Fruit fly (Drosophila melanogaster) whole organism, wandering third instar larva: ENCODE results near the gene CG43083.

Experiments
- Abd-B ChIP-seq: fragments of >200 bp; optimal IDR thresholded peaks from 2 replicates; lab custom pipeline; 2017; ENCODE audit warnings: missing biosample characterization, missing genetic modification characterization
- CrebA ChIP-seq: fragments of 200-800 bp; sonication (Bioruptor generic); optimal IDR thresholded peaks from 2 replicates; lab custom pipeline; 2016; ENCODE audit warnings: missing biosample characterization, mild to moderate bottlenecking, missing genetic modification characterization, borderline replicate concordance
- Dfd ChIP-seq: fragments of >200 bp; optimal IDR thresholded peaks from 2 replicates; lab custom pipeline; 2017; ENCODE audit warnings: missing biosample characterization, missing genetic modification characterization
- GATAd ChIP-seq: sonication (Bioruptor generic); optimal IDR thresholded peaks from 2 replicates; lab custom pipeline; 2016; ENCODE audit warnings: missing biosample characterization, missing genetic modification characterization
- Hr78 ChIP-seq: fragments of >200 bp; optimal IDR thresholded peaks from 2 replicates; lab custom pipeline; 2017; ENCODE audit warnings: missing biosample characterization, missing genetic modification characterization
- Hr83 ChIP-seq: fragments of 200-300 bp; sonication (Bioruptor generic); optimal IDR thresholded peaks from 2 replicates; lab custom pipeline; 2016; ENCODE audit warnings: missing biosample characterization, mild to moderate bottlenecking, missing genetic modification characterization, moderate library complexity; ENCODE audit not compliant: poor library complexity, severe bottlenecking
- Jra ChIP-seq: sonication (Bioruptor generic); optimal IDR thresholded peaks from 2 replicates; lab custom pipeline; 2016; ENCODE audit warnings: missing biosample characterization, missing genetic modification characterization
- Mio ChIP-seq: sonication (Bioruptor generic); optimal IDR thresholded peaks from 2 replicates; lab custom pipeline; 2016; ENCODE audit warnings: missing biosample characterization, missing genetic modification characterization
- OdsH ChIP-seq: fragments of 200-800 bp; sonication (Bioruptor generic); optimal IDR thresholded peaks from 2 replicates; lab custom pipeline; 2016; ENCODE audit warnings: missing biosample characterization, mild to moderate bottlenecking, missing genetic modification characterization
- Rel ChIP-seq, 2 experiments: fragments of 200-800 bp; sonication (Bioruptor generic) in 1 of 2; optimal IDR thresholded peaks; 2 replicates in 1 of 2; 3 replicates in 1 of 2; lab custom pipeline; 2016 to 2019; ENCODE audit warnings: mild to moderate bottlenecking in 2 of 2, missing biosample characterization in 2 of 2, missing genetic modification characterization in 2 of 2, moderate library complexity in 1 of 2
- Sp1 ChIP-seq: fragments of 200-800 bp; sonication (Bioruptor generic); optimal IDR thresholded peaks from 3 replicates; lab custom pipeline; 2019; ENCODE audit warnings: missing biosample characterization, mild to moderate bottlenecking, missing genetic modification characterization, moderate library complexity
- Vsx2 ChIP-seq: fragments of 200-300, 225-300 bp; sonication (Bioruptor generic); optimal IDR thresholded peaks from 2 replicates; lab custom pipeline; 2018; ENCODE audit warnings: missing biosample characterization, missing genetic modification characterization; ENCODE audit not compliant: partially characterized antibody
- br ChIP-seq: fragments of 200-800 bp; sonication (Bioruptor generic); optimal IDR thresholded peaks from 2 replicates; lab custom pipeline; 2016; ENCODE audit warnings: missing biosample characterization, missing genetic modification characterization
- brk ChIP-seq: fragments of 200-800 bp; sonication (Bioruptor generic); optimal IDR thresholded peaks from 2 replicates; lab custom pipeline; 2016; ENCODE audit warnings: missing biosample characterization, mild to moderate bottlenecking, missing genetic modification characterization
- foxo ChIP-seq, 2 experiments: fragments of 200-800 bp; sonication (Bioruptor generic); optimal IDR thresholded peaks; 2 replicates in 1 of 2; 3 replicates in 1 of 2; lab custom pipeline; 2016 to 2017; ENCODE audit warnings: missing biosample characterization in 2 of 2, missing genetic modification characterization in 2 of 2
- fru ChIP-seq: fragments of 200-800 bp; sonication (Bioruptor generic); optimal IDR thresholded peaks from 3 replicates; lab custom pipeline; 2016; ENCODE audit warnings: missing biosample characterization, mild to moderate bottlenecking, missing genetic modification characterization
- h ChIP-seq: fragments of 200-800 bp; sonication (Bioruptor generic); optimal IDR thresholded peaks from 3 replicates; lab custom pipeline; 2016; ENCODE audit warnings: missing biosample characterization, mild to moderate bottlenecking, missing genetic modification characterization
- jim ChIP-seq: fragments of 175-275, 200-325 bp; sonication (Bioruptor generic); optimal IDR thresholded peaks from 2 replicates; lab custom pipeline; 2016; ENCODE audit warnings: missing biosample characterization, mild to moderate bottlenecking, missing genetic modification characterization
- lola ChIP-seq: fragments of >200 bp; optimal IDR thresholded peaks from 2 replicates; lab custom pipeline; 2017; ENCODE audit warnings: missing biosample characterization, missing genetic modification characterization
- pan ChIP-seq: fragments of >200 bp; optimal IDR thresholded peaks from 2 replicates; lab custom pipeline; 2017
- psq ChIP-seq: fragments of 200-800 bp; sonication (Bioruptor generic); optimal IDR thresholded peaks from 3 replicates; lab custom pipeline; 2017; ENCODE audit warnings: missing biosample characterization, mild to moderate bottlenecking, missing genetic modification characterization, moderate library complexity
- rgr ChIP-seq: fragments of 200-800 bp; sonication (Bioruptor generic); optimal IDR thresholded peaks from 3 replicates; lab custom pipeline; 2016; ENCODE audit warnings: missing biosample characterization, mild to moderate bottlenecking, missing genetic modification characterization
- sage ChIP-seq: fragments of 200-800 bp; sonication (Bioruptor generic); optimal IDR thresholded peaks from 2 replicates; lab custom pipeline; 2016; ENCODE audit warnings: missing biosample characterization, mild to moderate bottlenecking, missing genetic modification characterization
- sv ChIP-seq: fragments of 200-800 bp; sonication (Bioruptor generic); optimal IDR thresholded peaks from 3 replicates; lab custom pipeline; 2016; ENCODE audit warnings: missing biosample characterization, missing genetic modification characterization
- tai ChIP-seq: sonication (Bioruptor generic); optimal IDR thresholded peaks from 2 replicates; lab custom pipeline; 2016; ENCODE audit warnings: missing biosample characterization, missing genetic modification characterization
- usp ChIP-seq: fragments of >200 bp; optimal IDR thresholded peaks from 2 replicates; lab custom pipeline; 2017; ENCODE audit warnings: missing biosample characterization, missing genetic modification characterization

CG43083 gene

dm6 chr3L:15647712-15648621 lies at the start of gene CG43083, which contains the start of gene comm3:
Gene CG43083, plus strand, starts transcription at chr3L:15648571.
Gene comm3, minus strand, starts transcription at chr3L:15647762.
- TF ChIP-seq CrebA (GFP tag; lab: Kevin White, UChicago), result peak; percentile 34
- no peak for TF ChIP-seq GATAd
- peak; percentile 42 for TF ChIP-seq h (GFP tag; lab: Kevin White, UChicago)
- TF ChIP-seq fru (GFP tag; lab: Kevin White, UChicago), result peak; percentile 32
- TF ChIP-seq Dfd (GFP tag; lab: Kevin White, UChicago), result no peak
- TF ChIP-seq Hr83, result peak; percentile 30

- TF ChIP-seq rgr (GFP tag; lab: Kevin White, UChicago) (no peak), GATAd (no peak), sage (GFP tag; lab: Kevin White, UChicago) (no peak), CrebA (GFP tag; lab: Kevin White, UChicago) (no peak), Rel (GFP tag; optimal IDR thresholded peaks at IDR 0.05; lab: Kevin White, UChicago) (no peak), Rel (tag; optimal IDR thresholded peaks at IDR 0.05; lab: Kevin White, UChicago) (no peak), sv (no peak), Dfd (GFP tag; lab: Kevin White, UChicago) (no peak), psq (GFP tag; lab: Kevin White, UChicago) (no peak)
These were observed 49.2 kb upstream of the CG43083 start for dm6 chr3L:15599190-15599589.

dm6 chr3L:15600051-15600450 lies 48.3 kb upstream of the CG43083 start:
- TF ChIP-seq OdsH (GFP tag; lab: Kevin White, UChicago), result no peak

- no peak for TF ChIP-seq lola
- peak; percentile 94 for TF ChIP-seq Dfd (GFP tag; lab: Kevin White, UChicago)
These were observed 43.4 kb upstream of the CG43083 start for dm6 chr3L:15604979-15605378.

DNA sequence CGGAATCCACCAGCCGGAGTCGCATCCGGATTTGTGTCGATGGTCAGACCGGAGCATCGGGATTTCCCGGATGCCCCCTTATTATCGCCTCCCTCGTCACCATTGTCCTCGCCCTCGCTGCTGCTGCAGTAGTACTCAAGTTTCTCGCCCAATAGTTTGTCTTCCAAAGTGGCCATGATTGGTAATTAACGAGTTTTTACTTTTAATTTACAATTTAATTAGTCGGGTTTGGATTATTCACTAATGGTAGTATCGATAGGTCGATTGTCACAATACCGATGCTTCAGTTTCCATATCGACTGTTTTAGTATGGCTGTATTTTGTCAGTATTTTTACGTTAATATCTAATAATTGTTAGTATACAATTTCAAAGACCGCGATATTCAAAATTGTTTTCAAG lies 38.3 kb upstream of the CG43083 start, which contains the start of gene CG7650:
CG7650 (minus strand) TSS at position 278 of the 400 bp plus-strand sequence.
- TF ChIP-seq Abd-B (GFP tag; lab: Kevin White, UChicago) (no peak), Rel (GFP tag; optimal IDR thresholded peaks at IDR 0.05; lab: Kevin White, UChicago) (no peak), Rel (tag; optimal IDR thresholded peaks at IDR 0.05; lab: Kevin White, UChicago) (peak; percentile 71), brk (GFP tag; lab: Kevin White, UChicago) (peak; percentile 67), GATAd (no peak), br (GFP tag; lab: Kevin White, UChicago) (no peak), Vsx2 (GFP tag; lab: Kevin White, UChicago) (peak; percentile 77), jim (no peak), tai (GFP tag; lab: Kevin White, UChicago) (no peak), Jra (GFP tag; lab: Kevin White, UChicago) (no peak)

DNA sequence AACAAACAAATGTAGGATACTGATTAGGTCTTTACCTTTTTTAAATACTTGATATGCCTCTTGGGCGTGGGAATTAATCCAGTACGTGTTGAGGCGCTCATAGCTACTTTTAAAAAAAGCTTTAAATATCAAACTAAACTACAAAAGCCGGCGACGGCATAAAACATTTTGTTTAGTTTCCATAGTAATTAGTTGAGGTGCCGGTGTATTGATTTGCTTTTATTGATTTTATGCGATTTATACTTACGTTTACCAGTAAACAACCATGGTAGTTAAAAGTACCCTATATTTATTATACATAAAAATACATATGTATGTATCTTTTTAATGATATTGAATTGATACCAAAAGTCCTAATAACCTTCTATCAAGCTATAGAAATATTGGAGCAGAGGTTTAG lies 35.6 kb upstream of the CG43083 start, which contains the start of gene CG13449:
CG13449 (minus strand) TSS at position 101 of the 400 bp plus-strand sequence.
- TF ChIP-seq Vsx2 (GFP tag; lab: Kevin White, UChicago) (no peak), jim (no peak), Rel (GFP tag; optimal IDR thresholded peaks at IDR 0.05; lab: Kevin White, UChicago) (no peak), Rel (tag; optimal IDR thresholded peaks at IDR 0.05; lab: Kevin White, UChicago) (no peak), OdsH (GFP tag; lab: Kevin White, UChicago) (no peak), Abd-B (GFP tag; lab: Kevin White, UChicago) (no peak), GATAd (no peak), usp (no peak), Hr78 (GFP tag; lab: Kevin White, UChicago) (no peak), foxo (GFP tag; optimal IDR thresholded peaks at IDR 0.05; lab: Kevin White, UChicago) (no peak), Sp1 (GFP tag; lab: Kevin White, UChicago) (no peak), Mio (GFP tag; lab: Kevin White, UChicago) (no peak), pan (lab: Kevin White, UChicago) (no peak), Hr83 (no peak), rgr (GFP tag; lab: Kevin White, UChicago) (no peak)
- TF ChIP-seq, all 38 proteins: peak for 0
